Fruit fly (Drosophila melanogaster): Measurements from ENCODE around the gene CG6980.

The CG6980 gene

dm6 chr3R:24805048-24805447 is 2.4 kb upstream of the CG6980 start, which contains the start of gene polybromo (continued):
- TF ChIP-seq Hr3 (GFP tag; optimal IDR thresholded peaks at IDR 0.05) = no peak
- no peak for TF ChIP-seq usp (GFP tag; optimal IDR thresholded peaks at IDR 0.05)
- TF ChIP-seq CG8478 (optimal IDR thresholded peaks at IDR 0.05) = no peak
- no peak for TF ChIP-seq CG8944 (GFP tag; optimal IDR thresholded peaks at IDR 0.05)
- no peak for TF ChIP-seq unpg (GFP tag; optimal IDR thresholded peaks at IDR 0.05)
- TF ChIP-seq CG1647 (GFP tag; optimal IDR thresholded peaks at IDR 0.05) = no peak
- no peak for TF ChIP-seq PHDP (tag; optimal IDR thresholded peaks at IDR 0.05)
- no peak for TF ChIP-seq CG9215 (GFP tag; IDR thresholded peaks at IDR 0.05)
- TF ChIP-seq CG15514 (GFP tag; optimal IDR thresholded peaks at IDR 0.05) = peak; percentile 77
- no peak for TF ChIP-seq stc (GFP tag; IDR thresholded peaks at IDR 0.05)
- TF ChIP-seq peb (GFP tag; IDR thresholded peaks at IDR 0.05) = no peak
- peak; percentile 75 for TF ChIP-seq CG7963 (GFP tag; IDR thresholded peaks at IDR 0.05; ENCODE audit: partially characterized antibody)
- TF ChIP-seq CG13894 (tag; optimal IDR thresholded peaks at IDR 0.05) = no peak
- no peak for TF ChIP-seq nerfin-1 (tag; optimal IDR thresholded peaks at IDR 0.05)
- peak; percentile 51; the same call in 1 of the 2 replicates for TF ChIP-seq CG42726 (GFP tag; IDR thresholded peaks at IDR 0.05; ENCODE audit: partially characterized antibody)
- no peak for TF ChIP-seq CG7271 (tag; optimal IDR thresholded peaks at IDR 0.05)
- TF ChIP-seq CG10147 (GFP tag; optimal IDR thresholded peaks at IDR 0.05) = no peak
- TF ChIP-seq oc (tag; optimal IDR thresholded peaks at IDR 0.05) = no peak
- TF ChIP-seq CG13296 (GFP tag; optimal IDR thresholded peaks at IDR 0.05) = no peak

- peak; percentile 75 for TF ChIP-seq wek (GFP tag; optimal IDR thresholded peaks at IDR 0.05)
- no peak for TF ChIP-seq Antp (GFP tag; optimal IDR thresholded peaks at IDR 0.05)
- peak; percentile 37 for TF ChIP-seq CG3838 (GFP tag; optimal IDR thresholded peaks at IDR 0.05)
- TF ChIP-seq PHDP (tag; optimal IDR thresholded peaks at IDR 0.05) = peak; percentile 67
- no peak for TF ChIP-seq CG15269 (tag; optimal IDR thresholded peaks at IDR 0.05)
- peak; percentile 62 for TF ChIP-seq kni (GFP tag; optimal IDR thresholded peaks at IDR 0.05)
- peak; percentile 84 for TF ChIP-seq Med (GFP tag)
- no peak for TF ChIP-seq B-H2 (GFP tag; optimal IDR thresholded peaks at IDR 0.05)
- peak; percentile 41 for TF ChIP-seq CG12236 (GFP tag; optimal IDR thresholded peaks at IDR 0.05)
- TF ChIP-seq CG14710 (tag; optimal IDR thresholded peaks at IDR 0.05) = peak; percentile 57
- TF ChIP-seq CG2202 (tag; optimal IDR thresholded peaks at IDR 0.05) = peak; percentile 53
- TF ChIP-seq grau (tag; optimal IDR thresholded peaks at IDR 0.05) = no peak
- peak; percentile 25 for TF ChIP-seq CG10274 (GFP tag; optimal IDR thresholded peaks at IDR 0.05)
- no peak for TF ChIP-seq pfk (GFP tag; optimal IDR thresholded peaks at IDR 0.05)
- TF ChIP-seq CG1603 (tag; optimal IDR thresholded peaks at IDR 0.05) = no peak
- TF ChIP-seq ERR (GFP tag; optimal IDR thresholded peaks at IDR 0.05) = no peak
- peak; percentile 16 for TF ChIP-seq Dek (tag; optimal IDR thresholded peaks at IDR 0.05)
- 0 out of 2 replicates have a peak, but pooled peaks have one; percentile 12 for TF ChIP-seq rib (GFP tag; IDR thresholded peaks at IDR 0.05)
- no peak for TF ChIP-seq crol (GFP tag; IDR thresholded peaks at IDR 0.05)
- TF ChIP-seq Dad (GFP tag; optimal IDR thresholded peaks at IDR 0.05) = no peak
- no peak for TF ChIP-seq D19B (GFP tag; optimal IDR thresholded peaks at IDR 0.05)
- no peak for TF ChIP-seq emc (GFP tag; optimal IDR thresholded peaks at IDR 0.05)
- TF ChIP-seq CG8388 (GFP tag; optimal IDR thresholded peaks at IDR 0.05) = peak; percentile 40
- TF ChIP-seq Pdp1 (GFP tag; optimal IDR thresholded peaks at IDR 0.05) = peak in 1 of 2 experiments; percentile 71
- no peak for TF ChIP-seq Drgx (GFP tag; IDR thresholded peaks at IDR 0.05)
- no peak for TF ChIP-seq NfI (GFP tag; optimal IDR thresholded peaks at IDR 0.05)
- peak; percentile 41 for TF ChIP-seq CG33213 (GFP tag; optimal IDR thresholded peaks at IDR 0.05)
- TF ChIP-seq CG7271 (tag; optimal IDR thresholded peaks at IDR 0.05) = peak; percentile 48
- no peak for TF ChIP-seq hkb (optimal IDR thresholded peaks at IDR 0.05)
- peak; percentile 33; the same call in 1 of the 2 replicates for TF ChIP-seq hkb (GFP tag; IDR thresholded peaks at IDR 0.05)
- TF ChIP-seq CG4707 (GFP tag; optimal IDR thresholded peaks at IDR 0.05) = peak; percentile 54
- TF ChIP-seq Spps (tag; optimal IDR thresholded peaks at IDR 0.05) = peak; percentile 41
Measured at dm6 chr3R:24809576-24810279, 2.3 kb downstream of the CG6980 start.

Data from whole organism, embryonic.